Fruit fly (Drosophila melanogaster): ENCODE data around the gene sog.

The sog gene

dm6 chrX:15582853-15583252 lies 50.4 kb downstream of the sog start, which contains the start of the genes CG9215 and CG8097 (continued):
- TF ChIP-seq CG10979 (tag; optimal IDR thresholded peaks at IDR 0.05) (peak; percentile 32), Deaf1 (tag; optimal IDR thresholded peaks at IDR 0.05) (peak; percentile 11), CG5180 (GFP tag; optimal IDR thresholded peaks at IDR 0.05) (no peak), Opbp (GFP tag; IDR thresholded peaks at IDR 0.05; ENCODE audit: partially characterized antibody) (peak; percentile 84), CG7372 (GFP tag; IDR thresholded peaks at IDR 0.05) (no peak), CoRest (tag; optimal IDR thresholded peaks at IDR 0.05) (peak; percentile 63), lbe (GFP tag; optimal IDR thresholded peaks at IDR 0.05) (peak; percentile 31), CG7928 (GFP tag; optimal IDR thresholded peaks at IDR 0.05) (no peak), CG2199 (GFP tag; IDR thresholded peaks at IDR 0.05) (no peak), row (GFP tag; IDR thresholded peaks at IDR 0.05) (peak; percentile 84), CG10654 (GFP tag; optimal IDR thresholded peaks at IDR 0.05) (peak; percentile 12), CG4360 (GFP tag; IDR thresholded peaks at IDR 0.05) (no peak), ro (GFP tag; IDR thresholded peaks at IDR 0.05) (no peak), CG5953 (GFP tag; IDR thresholded peaks at IDR 0.05) (no peak), CG11085 (GFP tag; IDR thresholded peaks at IDR 0.05) (no peak), chinmo (GFP tag; IDR thresholded peaks at IDR 0.05; ENCODE audit: partially characterized antibody) (peak; percentile 34; the same call in 1 of the 4 replicates), CG32772 (GFP tag; IDR thresholded peaks at IDR 0.05) (no peak), unc-4 (GFP tag; IDR thresholded peaks at IDR 0.05; ENCODE audit: partially characterized antibody) (peak; percentile 97), CG14710 (tag; optimal IDR thresholded peaks at IDR 0.05) (peak; percentile 78), yki (optimal IDR thresholded peaks at IDR 0.05) (no peak), Sry-δ (GFP tag; optimal IDR thresholded peaks at IDR 0.05) (peak; percentile 98), BEAF-32 (GFP tag; optimal IDR thresholded peaks at IDR 0.05) (peak; percentile 96), Med (GFP tag) (peak; percentile 84), gfzf (GFP tag; optimal IDR thresholded peaks at IDR 0.05) (peak; percentile 36), CHES-1-like (GFP tag; optimal IDR thresholded peaks at IDR 0.05) (peak; percentile 48), Six4 (GFP tag; optimal IDR thresholded peaks at IDR 0.05) (no peak), cg (GFP tag; optimal IDR thresholded peaks at IDR 0.05) (no peak), CG15696 (tag; optimal IDR thresholded peaks at IDR 0.05) (peak; percentile 33), CG13624 (GFP tag; optimal IDR thresholded peaks at IDR 0.05) (peak; percentile 47), CG31224 (GFP tag; IDR thresholded peaks at IDR 0.05) (no peak), ewg (GFP tag; optimal IDR thresholded peaks at IDR 0.05) (peak; percentile 28), nerfin-2 (GFP tag; IDR thresholded peaks at IDR 0.05; ENCODE audit: partially characterized antibody) (peak; percentile 94), CG9932 (GFP tag; IDR thresholded peaks at IDR 0.05) (peak; percentile 71), mam (GFP tag; optimal IDR thresholded peaks at IDR 0.05) (peak; percentile 54), lilli (GFP tag; optimal IDR thresholded peaks at IDR 0.05) (peak; percentile 65), fd3F (GFP tag; optimal IDR thresholded peaks at IDR 0.05) (no peak), CTCF (GFP tag; optimal IDR thresholded peaks at IDR 0.05) (peak; percentile 26), HmgD (GFP tag; optimal IDR thresholded peaks at IDR 0.05) (peak; percentile 14), CG11695 (GFP tag; IDR thresholded peaks at IDR 0.05) (no peak), CG34224 (GFP tag; IDR thresholded peaks at IDR 0.05; ENCODE audit: partially characterized antibody) (peak; percentile 95), MESR4 (GFP tag; optimal IDR thresholded peaks at IDR 0.05) (peak; percentile 1), bbx (GFP tag; IDR thresholded peaks at IDR 0.05; ENCODE audit: partially characterized antibody) (peak; percentile 83), CG17186 (GFP tag; optimal IDR thresholded peaks at IDR 0.05) (peak; percentile 75), dysf (GFP tag; IDR thresholded peaks at IDR 0.05) (no peak), CG10462 (GFP tag; optimal IDR thresholded peaks at IDR 0.05) (peak; percentile 4), CG12155 (GFP tag; optimal IDR thresholded peaks at IDR 0.05) (peak; percentile 30), Ets97D (GFP tag; optimal IDR thresholded peaks at IDR 0.05) (peak; percentile 51), CG4820 (GFP tag; optimal IDR thresholded peaks at IDR 0.05) (peak; percentile 0), hb (GFP tag; IDR thresholded peaks at IDR 0.05; ENCODE audit: partially characterized antibody) (peak; percentile 91), luna (GFP tag; optimal IDR thresholded peaks at IDR 0.05) (peak; percentile 31), CG10543 (GFP tag; optimal IDR thresholded peaks at IDR 0.05) (peak; percentile 37), Bteb2 (GFP tag; optimal IDR thresholded peaks at IDR 0.05) (peak; percentile 39)
